Worm (Caenorhabditis elegans): ENCODE data around the gene hlh-30.

The hlh-30 gene

ce11 chrIV:4051539-4051938 is 16.8 kb upstream of the hlh-30 start, which contains the start of gene wrt-5:
wrt-5 (minus strand) TSS chrIV:4051639.
- TF ChIP-seq egl-13 (tag; optimal IDR thresholded peaks at IDR 0.05), result no peak
- TF ChIP-seq ceh-82 (tag; optimal IDR thresholded peaks at IDR 0.05), result no peak
- TF ChIP-seq irx-1 (tag; optimal IDR thresholded peaks at IDR 0.05), result no peak
- no peak for TF ChIP-seq nhr-76 (tag; optimal IDR thresholded peaks at IDR 0.05)
- no peak for TF ChIP-seq ceh-88 (GFP tag; IDR thresholded peaks at IDR 0.05)
- TF ChIP-seq lir-3 (tag; optimal IDR thresholded peaks at IDR 0.05; ENCODE audit: poor library complexity), result no peak
- TF ChIP-seq unc-86 (tag; optimal IDR thresholded peaks at IDR 0.05), result no peak
- TF ChIP-seq swsn-7 (tag; optimal IDR thresholded peaks at IDR 0.05), result no peak
- no peak for TF ChIP-seq alr-1 (tag; optimal IDR thresholded peaks at IDR 0.05; ENCODE audit: borderline replicate concordance)
- no peak for TF ChIP-seq mab-9 (GFP tag; IDR thresholded peaks at IDR 0.05)
- TF ChIP-seq sup-37 (GFP tag; optimal IDR thresholded peaks at IDR 0.05), result no peak
- no peak for TF ChIP-seq aha-1 (tag; optimal IDR thresholded peaks at IDR 0.05)
- TF ChIP-seq snu-23 (GFP tag; optimal IDR thresholded peaks at IDR 0.05), result no peak
- TF ChIP-seq lin-13 (GFP tag; optimal IDR thresholded peaks at IDR 0.05), result no peak
- TF ChIP-seq fos-1 (tag; optimal IDR thresholded peaks at IDR 0.05), result no peak
- no peak for TF ChIP-seq nhr-77 (tag; optimal IDR thresholded peaks at IDR 0.05)

- TF ChIP-seq unc-98 (GFP tag; IDR thresholded peaks at IDR 0.05) (peak; percentile 93), snu-23 (GFP tag; optimal IDR thresholded peaks at IDR 0.05) (peak; percentile 96), irx-1 (tag; optimal IDR thresholded peaks at IDR 0.05) (peak; percentile 99), efl-1 (optimal IDR thresholded peaks at IDR 0.05) (peak; percentile 99), efl-1 (GFP tag; optimal IDR thresholded peaks at IDR 0.05 in 1 of 2) (peak; percentile 98 to 100), ztf-4 (tag; optimal IDR thresholded peaks at IDR 0.05) (peak; percentile 75), ceh-82 (tag; optimal IDR thresholded peaks at IDR 0.05) (peak; percentile 93 to 95 (median 93)), nhr-28 (tag; optimal IDR thresholded peaks at IDR 0.05) (no peak), zip-4 (GFP tag; optimal IDR thresholded peaks at IDR 0.05) (peak; percentile 94), jun-1 (tag; optimal IDR thresholded peaks at IDR 0.05) (peak; percentile 91), nhr-19 (GFP tag; conservative IDR thresholded peaks at IDR 0.05) (peak; percentile 97), nhr-71 (tag; optimal IDR thresholded peaks at IDR 0.05) (peak; percentile 99), egl-13 (tag; optimal IDR thresholded peaks at IDR 0.05) (peak; percentile 98), nhr-77 (tag; optimal IDR thresholded peaks at IDR 0.05) (peak; percentile 80), ama-1 (optimal IDR thresholded peaks at IDR 0.05) (no peak), ceh-63 (GFP tag; optimal IDR thresholded peaks at IDR 0.05) (peak; percentile 80), nhr-76 (tag; optimal IDR thresholded peaks at IDR 0.05) (peak; percentile 57), lin-15B (tag; optimal IDR thresholded peaks at IDR 0.05) (peak; percentile 91), unc-130 (tag; optimal IDR thresholded peaks at IDR 0.05) (peak; percentile 82), mep-1 (tag; optimal IDR thresholded peaks at IDR 0.05) (peak; percentile 99), mdl-1 (tag; optimal IDR thresholded peaks at IDR 0.05) (peak in 1 of 2 experiments; percentile 66), C04F5.9 (tag; optimal IDR thresholded peaks at IDR 0.05) (peak; percentile 94), tbx-2 (tag; optimal IDR thresholded peaks at IDR 0.05) (peak; percentile 99), ets-5 (GFP tag; IDR thresholded peaks at IDR 0.05) (no peak), tlp-1 (tag; optimal IDR thresholded peaks at IDR 0.05) (no peak), fos-1 (tag; optimal IDR thresholded peaks at IDR 0.05) (peak; percentile 88), sptf-1 (tag; optimal IDR thresholded peaks at IDR 0.05) (no peak), blmp-1 (tag; optimal IDR thresholded peaks at IDR 0.05) (peak; percentile 77), lsy-2 (tag; optimal IDR thresholded peaks at IDR 0.05) (peak; percentile 95 to 96), pag-3 (tag; optimal IDR thresholded peaks at IDR 0.05; ENCODE audit: borderline replicate concordance, insufficient read depth) (no peak), efl-3 (GFP tag; optimal IDR thresholded peaks at IDR 0.05) (peak; percentile 100), lin-14 (GFP tag; optimal IDR thresholded peaks at IDR 0.05) (peak; percentile 98), ceh-88 (GFP tag; IDR thresholded peaks at IDR 0.05) (peak; percentile 94), nhr-20 (tag; optimal IDR thresholded peaks at IDR 0.05) (peak; percentile 97), unc-30 (tag; optimal IDR thresholded peaks at IDR 0.05) (no peak), lin-13 (GFP tag; optimal IDR thresholded peaks at IDR 0.05) (peak; percentile 92), nhr-85 (tag) (peak; percentile 99), swsn-7 (tag; optimal IDR thresholded peaks at IDR 0.05) (peak; percentile 98), unc-62 (GFP tag; optimal IDR thresholded peaks at IDR 0.05) (peak; percentile 38), F16B12.6 (tag; optimal IDR thresholded peaks at IDR 0.05) (peak; percentile 95), sox-4 (tag; optimal IDR thresholded peaks at IDR 0.05) (peak; percentile 97), dsc-1 (tag; optimal IDR thresholded peaks at IDR 0.05) (peak; percentile 98), ceh-90 (tag; optimal IDR thresholded peaks at IDR 0.05) (peak; percentile 75), unc-86 (tag; optimal IDR thresholded peaks at IDR 0.05) (peak; percentile 97), C16A3.4 (tag; optimal IDR thresholded peaks at IDR 0.05) (peak; percentile 91)
Observed at ce11 chrIV:4049398-4049998, 14.7 kb upstream of the hlh-30 start, which contains the start of gene pcn-1. pcn-1 (minus strand) TSS chrIV:4049448.

All from whole organism, L1 larva.